Worm (Caenorhabditis elegans): Measurements from ENCODE around the gene dhs-19.

The dhs-19 gene

DNA sequence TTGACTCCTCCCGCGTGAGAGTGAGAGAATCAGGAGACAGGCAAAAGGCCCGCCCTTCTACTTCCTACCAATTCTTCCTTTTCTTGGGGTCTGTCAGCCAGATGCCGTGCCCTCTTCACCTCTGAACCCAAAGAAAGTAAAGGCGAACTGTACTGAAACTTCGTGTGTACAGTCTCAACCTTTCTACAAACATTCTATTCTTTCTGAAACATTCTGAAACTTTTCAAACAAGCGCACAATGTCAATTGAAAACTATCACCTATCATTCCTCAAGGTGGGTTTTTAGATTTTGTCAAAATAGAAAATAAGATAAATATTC lies 42.2 kb upstream of the dhs-19 start:
- TF ChIP-seq nhr-12 (tag; optimal IDR thresholded peaks at IDR 0.05) (no peak), ces-1 (GFP tag; optimal IDR thresholded peaks at IDR 0.05) (no peak), bed-3 (GFP tag; optimal IDR thresholded peaks at IDR 0.05) (no peak), ceh-83 (GFP tag; optimal IDR thresholded peaks at IDR 0.05) (no peak), mep-1 (tag; optimal IDR thresholded peaks at IDR 0.05) (no peak), drap-1 (GFP tag; optimal IDR thresholded peaks at IDR 0.05) (no peak), nhr-237 (tag; optimal IDR thresholded peaks at IDR 0.05) (no peak), nhr-28 (tag; optimal IDR thresholded peaks at IDR 0.05) (no peak), lin-13 (tag; optimal IDR thresholded peaks at IDR 0.05) (no peak), ztf-11 (tag; optimal IDR thresholded peaks at IDR 0.05) (no peak), M03D4.4 (tag; optimal IDR thresholded peaks at IDR 0.05) (no peak), flh-1 (GFP tag; optimal IDR thresholded peaks at IDR 0.05) (no peak), lin-32 (GFP tag; optimal IDR thresholded peaks at IDR 0.05) (no peak), nhr-76 (tag; optimal IDR thresholded peaks at IDR 0.05) (no peak), ham-2 (GFP tag; optimal IDR thresholded peaks at IDR 0.05) (no peak), sptf-1 (tag; optimal IDR thresholded peaks at IDR 0.05) (no peak), unc-120 (tag; optimal IDR thresholded peaks at IDR 0.05; ENCODE audit: poor library complexity, severe bottlenecking) (no peak)

DNA sequence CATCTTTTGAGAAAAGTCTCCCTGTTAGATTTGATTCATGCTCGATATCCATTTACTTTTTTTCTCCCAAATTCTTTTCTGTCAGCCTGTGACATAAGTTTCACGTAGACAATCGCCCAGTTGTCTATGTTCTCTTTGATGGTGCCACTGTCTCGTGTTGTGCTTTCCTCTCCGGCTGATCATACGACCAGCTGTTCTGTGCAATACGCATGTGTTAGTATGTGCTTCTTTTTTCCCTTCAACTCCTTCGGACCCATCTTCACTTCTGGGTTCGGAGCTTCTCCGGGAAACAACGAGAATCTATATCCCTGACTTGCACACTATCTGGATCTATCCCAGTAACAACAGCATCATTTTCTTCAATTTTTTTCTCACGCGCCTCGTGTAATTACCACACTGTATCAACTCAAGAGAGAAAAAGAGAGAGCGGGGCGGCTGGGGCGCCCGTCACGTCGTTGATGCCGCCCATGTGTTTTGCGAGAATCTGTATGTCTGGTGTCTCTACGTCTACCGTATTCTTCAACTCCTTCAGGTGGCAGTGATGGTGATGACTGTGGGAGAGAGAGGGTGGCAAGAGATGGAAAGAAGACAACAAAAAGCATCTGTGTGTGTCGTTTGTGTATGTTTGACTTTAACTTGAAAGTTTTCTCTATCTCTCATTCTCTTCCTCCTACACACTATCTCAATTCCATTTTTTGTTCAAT lies 41.7 kb upstream of the dhs-19 start:
- TF ChIP-seq ceh-83 (GFP tag; optimal IDR thresholded peaks at IDR 0.05) (peak; percentile 10), nhr-237 (tag; optimal IDR thresholded peaks at IDR 0.05) (peak; percentile 16), ces-1 (GFP tag; optimal IDR thresholded peaks at IDR 0.05) (no peak), lin-13 (tag; optimal IDR thresholded peaks at IDR 0.05) (no peak), mls-2 (tag; optimal IDR thresholded peaks at IDR 0.05) (no peak), lsy-2 (tag; optimal IDR thresholded peaks at IDR 0.05) (no peak), mep-1 (tag; optimal IDR thresholded peaks at IDR 0.05) (no peak), unc-39 (tag; optimal IDR thresholded peaks at IDR 0.05) (no peak), ceh-39 (tag; optimal IDR thresholded peaks at IDR 0.05) (no peak), M03D4.4 (tag; optimal IDR thresholded peaks at IDR 0.05) (no peak), sptf-1 (tag; optimal IDR thresholded peaks at IDR 0.05) (peak; percentile 20), unc-120 (tag; optimal IDR thresholded peaks at IDR 0.05; ENCODE audit: poor library complexity, severe bottlenecking) (peak; percentile 79), hlh-1 (tag; optimal IDR thresholded peaks at IDR 0.05) (peak; percentile 96), zip-8 (tag; optimal IDR thresholded peaks at IDR 0.05) (no peak), nhr-76 (tag; optimal IDR thresholded peaks at IDR 0.05) (no peak), mab-5 (tag; optimal IDR thresholded peaks at IDR 0.05) (no peak), elt-1 (tag; optimal IDR thresholded peaks at IDR 0.05; ENCODE audit: borderline replicate concordance, insufficient read depth) (no peak), ztf-11 (tag; optimal IDR thresholded peaks at IDR 0.05) (no peak), tbx-8 (GFP tag; optimal IDR thresholded peaks at IDR 0.05) (no peak), nhr-28 (tag; optimal IDR thresholded peaks at IDR 0.05) (no peak), flh-1 (GFP tag; optimal IDR thresholded peaks at IDR 0.05) (no peak), nhr-12 (tag; optimal IDR thresholded peaks at IDR 0.05) (no peak), pha-4 (tag; optimal IDR thresholded peaks at IDR 0.05) (no peak), unc-62 (GFP tag; optimal IDR thresholded peaks at IDR 0.05) (peak; percentile 58), lin-32 (GFP tag; optimal IDR thresholded peaks at IDR 0.05) (no peak), cnd-1 (tag; optimal IDR thresholded peaks at IDR 0.05) (no peak)

DNA sequence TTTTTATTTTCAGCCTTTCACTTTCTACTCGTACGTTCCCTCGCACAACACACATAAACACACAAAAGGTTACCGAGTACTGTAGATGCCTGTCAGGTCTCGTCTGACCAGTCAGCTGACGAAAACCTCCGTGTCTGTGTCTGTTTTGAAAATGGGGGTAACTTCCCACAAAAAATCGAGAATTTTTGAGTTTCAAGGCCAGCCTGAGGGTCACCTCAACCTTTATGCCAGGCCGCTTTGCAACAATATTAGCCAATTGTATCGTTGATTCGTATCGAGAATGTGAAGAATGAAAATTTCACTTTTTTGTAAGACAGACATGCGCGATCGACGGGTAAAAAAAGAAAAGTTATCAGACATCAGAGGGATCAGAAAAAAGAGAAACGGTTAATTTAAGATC lies 40.8 kb upstream of the dhs-19 start:
- no peak for TF ChIP-seq ham-2 (GFP tag; optimal IDR thresholded peaks at IDR 0.05)
- no peak for TF ChIP-seq hlh-1 (tag; optimal IDR thresholded peaks at IDR 0.05)
- no peak for TF ChIP-seq ztf-11 (tag; optimal IDR thresholded peaks at IDR 0.05)
- no peak for TF ChIP-seq nhr-2 (tag; optimal IDR thresholded peaks at IDR 0.05)
- TF ChIP-seq pha-4 (tag; optimal IDR thresholded peaks at IDR 0.05) = no peak
- TF ChIP-seq sptf-1 (tag; optimal IDR thresholded peaks at IDR 0.05) = no peak
- no peak for TF ChIP-seq nhr-237 (tag; optimal IDR thresholded peaks at IDR 0.05)
- TF ChIP-seq unc-62 (GFP tag; optimal IDR thresholded peaks at IDR 0.05) = no peak
- no peak for TF ChIP-seq unc-39 (tag; optimal IDR thresholded peaks at IDR 0.05)
- TF ChIP-seq ceh-43 (GFP tag; optimal IDR thresholded peaks at IDR 0.05) = no peak
- TF ChIP-seq tbx-8 (GFP tag; optimal IDR thresholded peaks at IDR 0.05) = no peak
- no peak for TF ChIP-seq ceh-83 (GFP tag; optimal IDR thresholded peaks at IDR 0.05)
- TF ChIP-seq flh-1 (GFP tag; optimal IDR thresholded peaks at IDR 0.05) = no peak
- TF ChIP-seq lin-32 (GFP tag; optimal IDR thresholded peaks at IDR 0.05) = no peak
- TF ChIP-seq zip-8 (tag; optimal IDR thresholded peaks at IDR 0.05) = no peak
- no peak for TF ChIP-seq elt-3 (tag; optimal IDR thresholded peaks at IDR 0.05)
- no peak for TF ChIP-seq mls-2 (tag; optimal IDR thresholded peaks at IDR 0.05)
- TF ChIP-seq nhr-76 (tag; optimal IDR thresholded peaks at IDR 0.05) = no peak

DNA sequence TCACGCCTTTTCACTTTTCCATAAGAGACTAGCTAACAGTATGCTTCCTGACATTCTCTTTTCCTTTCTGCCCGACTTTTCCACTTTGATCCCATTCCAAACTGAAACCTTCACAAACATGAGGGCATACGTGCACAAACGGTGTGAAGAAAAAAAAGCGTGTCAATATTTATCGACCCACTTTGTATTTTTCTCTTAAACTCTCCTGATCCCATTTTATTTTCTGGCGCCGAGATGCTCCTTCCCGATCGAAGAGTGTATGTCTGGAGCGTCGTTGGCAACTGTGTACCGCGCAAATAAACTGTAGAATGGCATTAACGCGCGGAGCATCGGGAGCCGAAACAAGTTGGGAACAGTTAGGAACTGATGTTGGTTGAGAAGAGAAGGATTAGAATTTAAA lies 39.3 kb upstream of the dhs-19 start:
- TF ChIP-seq unc-120 (tag; optimal IDR thresholded peaks at IDR 0.05; ENCODE audit: poor library complexity, severe bottlenecking) (no peak), nhr-237 (tag; optimal IDR thresholded peaks at IDR 0.05) (peak; percentile 27)
